Fruit fly (Drosophila melanogaster): Measurements from ENCODE around the gene Cep97.

Cep97 gene

DNA sequence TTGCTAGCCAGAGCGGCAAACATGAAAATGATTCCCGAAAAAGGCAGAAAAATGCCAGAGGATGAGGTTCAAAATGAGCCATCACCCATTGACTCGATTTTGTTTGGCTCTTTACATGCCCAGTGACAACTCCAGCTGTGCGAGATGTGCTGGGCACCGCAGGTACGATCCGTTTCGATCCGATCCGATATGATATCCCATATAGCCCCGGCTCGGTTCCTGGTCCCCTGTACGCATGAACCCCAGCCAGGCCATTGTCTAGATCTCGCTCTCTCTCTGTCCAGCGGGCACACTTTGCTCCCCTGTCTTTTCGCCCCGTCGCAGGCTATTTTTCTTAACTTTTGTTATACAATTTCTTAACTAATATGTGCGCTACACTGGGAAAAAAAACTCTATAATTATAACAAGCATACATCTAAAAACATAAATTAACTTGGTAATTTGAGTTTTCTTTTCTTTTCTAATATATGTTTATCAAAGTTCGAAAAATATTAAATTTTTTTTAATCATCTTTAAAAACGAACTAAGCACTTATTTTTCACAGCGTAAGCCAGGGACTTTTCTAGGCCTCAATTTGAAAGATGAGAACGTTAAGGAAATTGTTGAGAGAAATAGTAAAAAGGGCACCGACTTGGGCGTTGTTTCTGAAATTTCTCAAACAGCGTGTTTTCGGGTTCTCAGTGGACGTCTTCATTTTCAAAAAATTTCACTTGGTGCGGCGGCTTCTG, 39.9 kb upstream of the Cep97 start:
- TF ChIP-seq gl (tag; optimal IDR thresholded peaks at IDR 0.05) (no peak), CG8159 (tag; optimal IDR thresholded peaks at IDR 0.05) (no peak), CG8301 (tag; optimal IDR thresholded peaks at IDR 0.05) (no peak)

DNA sequence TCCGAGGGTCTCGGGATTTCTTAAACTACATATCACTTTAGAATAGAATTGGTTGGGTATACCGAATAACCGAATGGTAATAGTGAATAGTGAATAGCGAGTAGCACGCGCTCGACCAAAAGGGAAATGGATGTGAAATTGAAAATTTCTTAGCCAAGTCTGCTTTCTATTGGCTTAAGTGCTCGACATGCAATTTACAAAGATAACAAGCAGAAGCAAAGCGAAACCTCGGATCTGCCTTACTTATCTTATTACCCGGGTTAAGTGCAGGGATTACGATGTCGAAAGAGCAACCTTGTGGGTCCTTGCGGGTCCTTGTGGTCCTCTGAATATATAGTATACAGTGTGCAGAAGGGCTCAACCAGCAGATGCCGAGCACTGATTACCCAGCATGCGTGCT, 38.3 kb upstream of the Cep97 start:
- TF ChIP-seq CG17806 (tag; optimal IDR thresholded peaks at IDR 0.05) (no peak), CG13204 (GFP tag; optimal IDR thresholded peaks at IDR 0.05) (no peak)

DNA sequence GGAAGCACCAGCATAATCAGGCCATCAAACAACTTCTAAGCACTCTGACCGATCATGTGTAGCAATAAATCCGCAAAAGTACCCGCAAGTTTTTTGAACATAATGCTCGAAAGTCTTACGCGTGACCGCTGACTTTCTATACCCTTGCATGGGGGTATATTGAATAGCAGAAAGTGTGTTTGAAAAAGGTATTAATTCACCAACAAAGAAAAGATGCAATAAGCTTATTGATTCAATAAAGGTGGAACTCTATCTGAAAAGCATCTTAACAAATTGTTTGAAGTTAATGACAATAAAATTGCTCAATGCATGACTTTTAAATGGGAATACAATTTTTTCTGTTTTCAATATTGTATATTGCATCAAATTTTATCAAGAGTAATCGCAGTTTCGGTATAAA, 35.8 kb upstream of the Cep97 start:
- TF ChIP-seq CG32121 (GFP tag; IDR thresholded peaks at IDR 0.05) (no peak), CG9948 (tag; optimal IDR thresholded peaks at IDR 0.05) (no peak), CG34367 (tag; optimal IDR thresholded peaks at IDR 0.05) (no peak), Pif1B (GFP tag; optimal IDR thresholded peaks at IDR 0.05) (no peak), CG8301 (tag; optimal IDR thresholded peaks at IDR 0.05) (no peak), CG10348 (GFP tag; IDR thresholded peaks at IDR 0.05) (no peak), EcR (GFP tag; optimal IDR thresholded peaks at IDR 0.05) (no peak), CG8159 (tag; optimal IDR thresholded peaks at IDR 0.05) (no peak), Ets98B (GFP tag; IDR thresholded peaks at IDR 0.05) (no peak), CG4496 (GFP tag; IDR thresholded peaks at IDR 0.05) (no peak), fd96Ca (GFP tag; IDR thresholded peaks at IDR 0.05) (no peak), rn (GFP tag; IDR thresholded peaks at IDR 0.05) (no peak), CG12605 (GFP tag; IDR thresholded peaks at IDR 0.05) (no peak), CG17806 (tag; optimal IDR thresholded peaks at IDR 0.05) (no peak), gl (tag; optimal IDR thresholded peaks at IDR 0.05) (no peak), D1 (tag; optimal IDR thresholded peaks at IDR 0.05) (no peak), Pif1A (GFP tag; optimal IDR thresholded peaks at IDR 0.05) (no peak)

DNA sequence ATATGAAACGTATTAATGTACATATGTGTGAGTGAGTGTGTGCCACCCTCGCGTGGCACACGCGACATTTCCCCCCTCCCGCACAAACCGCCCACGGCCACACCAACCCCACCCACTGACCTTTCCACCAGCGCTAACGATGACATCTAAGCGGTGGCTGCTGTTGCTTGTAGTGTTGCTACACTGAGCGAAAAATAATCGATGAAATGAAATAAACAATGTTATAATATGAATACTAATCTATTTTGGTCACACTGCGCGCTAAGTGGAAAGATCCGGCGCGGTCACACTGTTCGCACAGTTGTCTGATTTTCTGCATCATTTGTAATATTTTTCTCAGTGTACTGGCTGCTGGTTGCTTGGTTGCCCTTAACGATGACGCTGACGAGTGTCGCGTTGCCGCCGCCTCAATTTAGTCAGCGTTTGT, 35.2 kb upstream of the Cep97 start:
- TF ChIP-seq CG13204 (GFP tag; optimal IDR thresholded peaks at IDR 0.05) = peak; percentile 8
- TF ChIP-seq gl (tag; optimal IDR thresholded peaks at IDR 0.05) = peak; percentile 1
- TF ChIP-seq CG10348 (GFP tag; IDR thresholded peaks at IDR 0.05) = no peak
- TF ChIP-seq CG9948 (tag; optimal IDR thresholded peaks at IDR 0.05) = peak; percentile 46
- peak; percentile 60 for TF ChIP-seq CG14655 (GFP tag; optimal IDR thresholded peaks at IDR 0.05)
- peak; percentile 50 for TF ChIP-seq Pif1B (GFP tag; optimal IDR thresholded peaks at IDR 0.05)
- 0 out of 2 replicates have a peak, but pooled peaks have one; percentile 29 for TF ChIP-seq rn (GFP tag; IDR thresholded peaks at IDR 0.05)
- TF ChIP-seq CG12605 (GFP tag; IDR thresholded peaks at IDR 0.05) = 0 out of 2 replicates have a peak, but pooled peaks have one; percentile 10
- TF ChIP-seq Ets98B (GFP tag; IDR thresholded peaks at IDR 0.05) = peak; percentile 47
- no peak for TF ChIP-seq CG32121 (GFP tag; IDR thresholded peaks at IDR 0.05)
- TF ChIP-seq CG4496 (GFP tag; IDR thresholded peaks at IDR 0.05) = no peak
- no peak for TF ChIP-seq D1 (tag; optimal IDR thresholded peaks at IDR 0.05)
- peak; percentile 68 for TF ChIP-seq CG34367 (tag; optimal IDR thresholded peaks at IDR 0.05)
- peak; percentile 70 for TF ChIP-seq fd96Ca (GFP tag; IDR thresholded peaks at IDR 0.05)
- TF ChIP-seq CG8159 (tag; optimal IDR thresholded peaks at IDR 0.05) = peak; percentile 66
- TF ChIP-seq CG17806 (tag; optimal IDR thresholded peaks at IDR 0.05) = peak; percentile 61
- TF ChIP-seq CG15710 (tag; optimal IDR thresholded peaks at IDR 0.05) = peak; percentile 63
- TF ChIP-seq Snoo (tag; optimal IDR thresholded peaks at IDR 0.05) = peak; percentile 45
- peak; percentile 47 for TF ChIP-seq CG8301 (tag; optimal IDR thresholded peaks at IDR 0.05)
- TF ChIP-seq Pif1A (GFP tag; optimal IDR thresholded peaks at IDR 0.05) = peak; percentile 55
- no peak for TF ChIP-seq EcR (GFP tag; optimal IDR thresholded peaks at IDR 0.05)

dm6 chr2L:3833924-3834323, 33.6 kb upstream of the Cep97 start:
- no peak for TF ChIP-seq gl (tag; optimal IDR thresholded peaks at IDR 0.05)
- no peak for TF ChIP-seq EcR (GFP tag; optimal IDR thresholded peaks at IDR 0.05)
- TF ChIP-seq CG13204 (GFP tag; optimal IDR thresholded peaks at IDR 0.05) = no peak
- no peak for TF ChIP-seq D1 (tag; optimal IDR thresholded peaks at IDR 0.05)
- no peak for TF ChIP-seq rn (GFP tag; IDR thresholded peaks at IDR 0.05)
- TF ChIP-seq fd96Ca (GFP tag; IDR thresholded peaks at IDR 0.05) = no peak
- no peak for TF ChIP-seq CG4496 (GFP tag; IDR thresholded peaks at IDR 0.05)

DNA sequence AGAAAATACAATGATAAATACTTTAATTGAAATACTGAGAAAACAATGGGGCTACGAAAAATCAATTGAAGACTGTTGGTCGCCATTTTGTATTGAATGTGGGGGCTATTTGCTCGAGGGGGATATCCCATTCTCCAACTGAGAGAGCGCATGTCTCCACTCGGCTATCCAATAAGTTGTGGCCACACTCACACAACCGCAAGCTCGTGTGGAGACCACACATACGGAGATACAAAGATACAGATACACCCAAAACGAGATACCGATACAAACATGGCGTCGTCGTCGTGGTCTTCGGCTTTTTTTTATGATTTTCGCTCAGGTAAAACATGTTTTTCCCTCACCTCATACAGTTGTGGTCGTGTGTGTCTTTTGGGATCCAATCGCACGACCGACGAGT, 32.3 kb upstream of the Cep97 start:
- TF ChIP-seq CG8301 (tag; optimal IDR thresholded peaks at IDR 0.05) (no peak), Ets98B (GFP tag; IDR thresholded peaks at IDR 0.05) (peak; percentile 15; the same call in 1 of the 2 replicates), fd96Ca (GFP tag; IDR thresholded peaks at IDR 0.05) (0 out of 3 replicates have a peak, but pooled peaks have one; percentile 27)

dm6 chr2L:3836440-3836890, 31.0 kb upstream of the Cep97 start, which contains the start of gene slp2:
TSS of gene slp2 (plus strand) at chr2L:3836840.
- TF ChIP-seq Pif1A (GFP tag; optimal IDR thresholded peaks at IDR 0.05) (no peak), CG32121 (GFP tag; IDR thresholded peaks at IDR 0.05) (peak; percentile 28; the same call in 1 of the 2 replicates), CG8159 (tag; optimal IDR thresholded peaks at IDR 0.05) (peak; percentile 34)
